Fruit fly (Drosophila melanogaster): ENCODE measurements around the gene CG15269.
A peak's percentile ranks its signal among the peaks of the same experiment; 100 is the strongest.

The CG15269 gene

dm6 chr2L:15065663-15066062 lies 43.5 kb upstream of the CG15269 start (continued):
- TF ChIP-seq Adf1 (GFP tag; IDR thresholded peaks at IDR 0.05) (peak; percentile 22; the same call in 1 of the 2 replicates), D19A (tag; optimal IDR thresholded peaks at IDR 0.05) (peak; percentile 12), CG4282 (GFP tag; optimal IDR thresholded peaks at IDR 0.05) (no peak), CG31441 (GFP tag; IDR thresholded peaks at IDR 0.05) (no peak), ci (GFP tag; IDR thresholded peaks at IDR 0.05) (peak; percentile 54; the same call in 1 of the 3 replicates), grau (tag; optimal IDR thresholded peaks at IDR 0.05) (no peak), Sox102F (GFP tag; optimal IDR thresholded peaks at IDR 0.05) (no peak), CG13775 (GFP tag; optimal IDR thresholded peaks at IDR 0.05) (no peak), Stat92E (GFP tag; optimal IDR thresholded peaks at IDR 0.05) (no peak), pros (GFP tag; optimal IDR thresholded peaks at IDR 0.05) (peak; percentile 26), CG31224 (GFP tag; IDR thresholded peaks at IDR 0.05) (no peak), croc (GFP tag; conservative IDR thresholded peaks at IDR 0.05) (no peak), CG1603 (tag; optimal IDR thresholded peaks at IDR 0.05) (no peak), run (tag; optimal IDR thresholded peaks at IDR 0.05) (no peak), CG16779 (GFP tag; IDR thresholded peaks at IDR 0.05) (0 out of 2 replicates have a peak, but pooled peaks have one; percentile 51), Doc3 (GFP tag; IDR thresholded peaks at IDR 0.05; ENCODE audit: partially characterized antibody) (0 out of 3 replicates have a peak, but pooled peaks have one; percentile 33), CG6272 (GFP tag; IDR thresholded peaks at IDR 0.05) (no peak), Awh (GFP tag; IDR thresholded peaks at IDR 0.05) (no peak), CG15514 (GFP tag; optimal IDR thresholded peaks at IDR 0.05) (peak; percentile 4), Camta (GFP tag; optimal IDR thresholded peaks at IDR 0.05) (no peak), CG8290 (GFP tag; optimal IDR thresholded peaks at IDR 0.05) (no peak), CG8290 (tag; optimal IDR thresholded peaks at IDR 0.05) (peak in 1 of 2 experiments; percentile 22), sens-2 (GFP tag; IDR thresholded peaks at IDR 0.05) (no peak), Pdp1 (GFP tag; optimal IDR thresholded peaks at IDR 0.05) (peak in 1 of 2 experiments; percentile 72), Hmx (GFP tag; optimal IDR thresholded peaks at IDR 0.05) (no peak), CG17912 (GFP tag; optimal IDR thresholded peaks at IDR 0.05) (no peak), CG14441 (GFP tag; IDR thresholded peaks at IDR 0.05) (no peak), CG42726 (GFP tag; IDR thresholded peaks at IDR 0.05; ENCODE audit: partially characterized antibody) (0 out of 2 replicates have a peak, but pooled peaks have one; percentile 4), CG33213 (GFP tag; optimal IDR thresholded peaks at IDR 0.05) (no peak), sd (tag; optimal IDR thresholded peaks at IDR 0.05) (peak; percentile 85), ATbp (GFP tag; optimal IDR thresholded peaks at IDR 0.05) (no peak), CG2120 (GFP tag; optimal IDR thresholded peaks at IDR 0.05) (no peak), CG11247 (GFP tag; IDR thresholded peaks at IDR 0.05) (no peak), sug (tag; optimal IDR thresholded peaks at IDR 0.05) (peak; percentile 97), peb (GFP tag; IDR thresholded peaks at IDR 0.05) (no peak), CG10543 (GFP tag; optimal IDR thresholded peaks at IDR 0.05) (peak; percentile 62), Drgx (GFP tag; IDR thresholded peaks at IDR 0.05) (no peak), CG7556 (GFP tag; optimal IDR thresholded peaks at IDR 0.05) (no peak), emc (GFP tag; optimal IDR thresholded peaks at IDR 0.05) (no peak), CG34376 (GFP tag; optimal IDR thresholded peaks at IDR 0.05) (peak; percentile 34), Gsc (GFP tag; IDR thresholded peaks at IDR 0.05) (no peak), mirr (GFP tag; optimal IDR thresholded peaks at IDR 0.05) (peak; percentile 85), CG10209 (GFP tag; optimal IDR thresholded peaks at IDR 0.05) (no peak), CG3726 (GFP tag; IDR thresholded peaks at IDR 0.05) (no peak), MBD-R2 (GFP tag; IDR thresholded peaks at IDR 0.05) (no peak), fru (optimal IDR thresholded peaks at IDR 0.05) (no peak), esg (GFP tag; conservative IDR thresholded peaks at IDR 0.05) (no peak), toy (GFP tag; IDR thresholded peaks at IDR 0.05) (no peak), CG17612 (GFP tag; IDR thresholded peaks at IDR 0.05) (no peak), psq (GFP tag; optimal IDR thresholded peaks at IDR 0.05) (no peak), CG12659 (GFP tag; optimal IDR thresholded peaks at IDR 0.05) (no peak), CG14965 (GFP tag; optimal IDR thresholded peaks at IDR 0.05; ENCODE audit: borderline replicate concordance) (no peak)
